Worm (Caenorhabditis elegans) whole organism, late embryonic: ENCODE measurements around the gene spat-2.
"Not testable (repeated sequence)": the region's sequence is repeated elsewhere in the genome, so short reads cannot be mapped to it uniquely, and the experiment has no call there.

Source experiments
- C08G9.2 ChIP-seq: sonication (generic microtip); optimal IDR thresholded peaks from 2 replicates; lab custom pipeline; 2016; ENCODE audit warnings: mild to moderate bottlenecking, missing genetic modification characterization, moderate library complexity, missing compliant biosample characterization
- C38D4.7 ChIP-seq: fragments of 200-800 bp; sonication (Bioruptor generic); optimal IDR thresholded peaks from 2 replicates; lab custom pipeline; 2018; ENCODE audit warnings: mild to moderate bottlenecking, missing genetic modification characterization, moderate library complexity, missing compliant biosample characterization
- ahr-1 ChIP-seq: sonication (generic microtip); optimal IDR thresholded peaks from 2 replicates; lab custom pipeline; 2016; ENCODE audit warnings: missing genetic modification characterization, missing compliant biosample characterization
- ama-1 ChIP-seq: fragments of 150-350 bp; optimal IDR thresholded peaks from 2 replicates; lab custom pipeline; 2014
- ceh-14 ChIP-seq: sonication (generic microtip); optimal IDR thresholded peaks from 2 replicates; lab custom pipeline; 2016; ENCODE audit warnings: missing genotype, missing genetic modification characterization, missing compliant biosample characterization
- ceh-2 ChIP-seq: sonication (generic microtip); optimal IDR thresholded peaks from 2 replicates; lab custom pipeline; 2016; ENCODE audit warnings: missing genotype, missing genetic modification characterization, missing compliant biosample characterization
- ceh-22 ChIP-seq: sonication (generic microtip); optimal IDR thresholded peaks from 2 replicates; lab custom pipeline; 2017; ENCODE audit warnings: missing biosample characterization, missing genetic modification characterization
- ceh-24 ChIP-seq: sonication (generic microtip); optimal IDR thresholded peaks from 2 replicates; lab custom pipeline; 2016; ENCODE audit warnings: mild to moderate bottlenecking, missing genetic modification characterization, missing compliant biosample characterization
- ceh-30 ChIP-seq: fragments of 150-350 bp; optimal IDR thresholded peaks from 2 replicates; lab custom pipeline; 2014; ENCODE audit warnings: missing biosample characterization, missing genetic modification characterization
- ceh-31 ChIP-seq: sonication (generic microtip); optimal IDR thresholded peaks from 2 replicates; lab custom pipeline; 2016; ENCODE audit warnings: missing genetic modification characterization, missing compliant biosample characterization
- ceh-34 ChIP-seq: sonication (generic microtip); optimal IDR thresholded peaks from 2 replicates; lab custom pipeline; 2016; ENCODE audit warnings: mild to moderate bottlenecking, missing genetic modification characterization, missing compliant biosample characterization
- ceh-45 ChIP-seq: fragments of 200-800 bp; sonication (Bioruptor generic); IDR thresholded peaks from 2 replicates; pipeline ENCODE4 v1.3.6; 2022; ENCODE audit warnings: missing genetic modification reagents, missing genetic modification characterization, missing compliant biosample characterization
- ceh-6 ChIP-seq: fragments of 200-800 bp; sonication (Bioruptor generic); optimal IDR thresholded peaks from 2 replicates; lab custom pipeline; 2018; ENCODE audit warnings: mild to moderate bottlenecking, missing genetic modification characterization, missing compliant biosample characterization
- ceh-9 ChIP-seq: sonication (generic microtip); optimal IDR thresholded peaks from 2 replicates; lab custom pipeline; 2016; ENCODE audit warnings: mild to moderate bottlenecking, missing genetic modification characterization, inconsistent platforms, missing compliant biosample characterization
- elt-2 ChIP-seq: sonication (generic microtip); optimal IDR thresholded peaks from 2 replicates; lab custom pipeline; 2016; ENCODE audit warnings: missing genetic modification reagents, missing genetic modification characterization, missing compliant biosample characterization
- elt-4 ChIP-seq: sonication (generic microtip); optimal IDR thresholded peaks from 2 replicates; lab custom pipeline; 2016; ENCODE audit warnings: missing genetic modification characterization, missing compliant biosample characterization
- ets-4 ChIP-seq: sonication (generic microtip); optimal IDR thresholded peaks from 2 replicates; lab custom pipeline; 2016; ENCODE audit warnings: missing genetic modification characterization, missing compliant biosample characterization
- fax-1 ChIP-seq: sonication (generic microtip); optimal IDR thresholded peaks from 2 replicates; lab custom pipeline; 2016; ENCODE audit warnings: missing genotype, missing genetic modification characterization, missing compliant biosample characterization
- fkh-6 ChIP-seq: sonication (generic microtip); optimal IDR thresholded peaks from 2 replicates; lab custom pipeline; 2016; ENCODE audit warnings: missing genetic modification characterization, missing compliant biosample characterization
- gmeb-2 ChIP-seq: sonication (generic microtip); optimal IDR thresholded peaks from 2 replicates; lab custom pipeline; 2016; ENCODE audit warnings: missing genetic modification characterization, inconsistent platforms, missing compliant biosample characterization
- hlh-13 ChIP-seq: fragments of 200-800 bp; sonication (Bioruptor generic); optimal IDR thresholded peaks from 2 replicates; lab custom pipeline; 2018; ENCODE audit warnings: mild to moderate bottlenecking, missing genetic modification characterization, missing compliant biosample characterization
- hlh-30 ChIP-seq: sonication (generic microtip); optimal IDR thresholded peaks from 2 replicates; lab custom pipeline; 2017; ENCODE audit warnings: antibody characterized with exemption, missing genetic modification characterization, missing compliant biosample characterization; ENCODE audit not compliant: insufficient read depth
- hlh-8 ChIP-seq: sonication (generic microtip); optimal IDR thresholded peaks from 2 replicates; lab custom pipeline; 2016; ENCODE audit warnings: missing genotype, missing genetic modification characterization, missing compliant biosample characterization
- lim-6 ChIP-seq: sonication (generic microtip); optimal IDR thresholded peaks from 2 replicates; lab custom pipeline; 2016; ENCODE audit warnings: missing genetic modification characterization, missing compliant biosample characterization
- mec-3 ChIP-seq: sonication (generic microtip); optimal IDR thresholded peaks from 2 replicates; lab custom pipeline; 2016; ENCODE audit warnings: borderline replicate concordance, missing genetic modification characterization, missing compliant biosample characterization
- nfya-1 ChIP-seq: sonication (generic microtip); optimal IDR thresholded peaks from 2 replicates; lab custom pipeline; 2017; ENCODE audit warnings: missing genetic modification characterization, mild to moderate bottlenecking, missing compliant biosample characterization, antibody characterized with exemption, moderate library complexity
- npax-4 ChIP-seq: sonication (generic microtip); optimal IDR thresholded peaks from 2 replicates; lab custom pipeline; 2016; ENCODE audit warnings: missing genetic modification characterization, missing compliant biosample characterization
- odd-2 ChIP-seq: sonication (generic microtip); optimal IDR thresholded peaks from 2 replicates; lab custom pipeline; 2017; ENCODE audit warnings: antibody characterized with exemption, mild to moderate bottlenecking, missing genetic modification characterization, missing compliant biosample characterization
- pax-1 ChIP-seq: fragments of 150-350 bp; optimal IDR thresholded peaks from 2 replicates; lab custom pipeline; 2014; ENCODE audit warnings: missing biosample characterization, missing genetic modification characterization
- pha-2 ChIP-seq: sonication (generic microtip); optimal IDR thresholded peaks from 2 replicates; lab custom pipeline; 2017; ENCODE audit warnings: mild to moderate bottlenecking, missing genetic modification characterization, missing compliant biosample characterization
- pha-4 ChIP-seq: fragments of 150-350 bp; optimal IDR thresholded peaks from 2 replicates; lab custom pipeline; 2018; ENCODE audit warnings: missing biosample characterization, missing genetic modification reagents, missing genetic modification characterization
- pqm-1 ChIP-seq: sonication (generic microtip); optimal IDR thresholded peaks from 2 replicates; lab custom pipeline; 2016; ENCODE audit warnings: missing genetic modification characterization, missing compliant biosample characterization
- rnt-1 ChIP-seq: sonication (generic microtip); optimal IDR thresholded peaks from 2 replicates; lab custom pipeline; 2016; ENCODE audit warnings: missing genetic modification characterization, missing compliant biosample characterization
- sox-2 ChIP-seq: fragments of 200-800 bp; sonication (Bioruptor generic); IDR thresholded peaks from 2 replicates; pipeline ENCODE4 v1.3.6; 2022; ENCODE audit warnings: missing genetic modification reagents, missing genetic modification characterization, missing compliant biosample characterization
- sox-4 ChIP-seq: sonication (generic microtip); optimal IDR thresholded peaks from 2 replicates; lab custom pipeline; 2017; ENCODE audit warnings: mild to moderate bottlenecking, missing genetic modification characterization, inconsistent platforms, missing compliant biosample characterization
- syd-9 ChIP-seq: sonication (generic microtip); optimal IDR thresholded peaks from 2 replicates; lab custom pipeline; 2016; ENCODE audit warnings: mild to moderate bottlenecking, missing genetic modification characterization, moderate library complexity, missing compliant biosample characterization
- unc-3 ChIP-seq, 2 experiments: fragments of 200-800 bp in 1 of 2; sonication (Bioruptor generic) in 1 of 2; sonication (generic microtip) in 1 of 2; conservative IDR thresholded peaks in 1 of 2; optimal IDR thresholded peaks in 1 of 2; 2 replicates each; pipeline versions ENCODE4 v1.3.6 to Lab custom; 2016 to 2022; ENCODE audit warnings: missing compliant biosample characterization in 2 of 2, missing genetic modification characterization in 2 of 2, missing genetic modification reagents in 1 of 2
- unc-42 ChIP-seq: sonication (generic microtip); optimal IDR thresholded peaks from 2 replicates; lab custom pipeline; 2016; ENCODE audit warnings: missing genotype, missing genetic modification characterization, missing compliant biosample characterization
- unc-55 ChIP-seq: sonication (generic microtip); optimal IDR thresholded peaks from 2 replicates; lab custom pipeline; 2017; ENCODE audit warnings: missing biosample characterization, missing genetic modification reagents, missing genetic modification characterization
- unc-86 ChIP-seq: sonication (generic microtip); optimal IDR thresholded peaks from 2 replicates; lab custom pipeline; 2016; ENCODE audit warnings: missing genetic modification characterization, missing compliant biosample characterization
- ztf-16 ChIP-seq: sonication (generic microtip); optimal IDR thresholded peaks from 2 replicates; lab custom pipeline; 2017; ENCODE audit warnings: missing genetic modification characterization, missing compliant biosample characterization

The spat-2 gene

DNA sequence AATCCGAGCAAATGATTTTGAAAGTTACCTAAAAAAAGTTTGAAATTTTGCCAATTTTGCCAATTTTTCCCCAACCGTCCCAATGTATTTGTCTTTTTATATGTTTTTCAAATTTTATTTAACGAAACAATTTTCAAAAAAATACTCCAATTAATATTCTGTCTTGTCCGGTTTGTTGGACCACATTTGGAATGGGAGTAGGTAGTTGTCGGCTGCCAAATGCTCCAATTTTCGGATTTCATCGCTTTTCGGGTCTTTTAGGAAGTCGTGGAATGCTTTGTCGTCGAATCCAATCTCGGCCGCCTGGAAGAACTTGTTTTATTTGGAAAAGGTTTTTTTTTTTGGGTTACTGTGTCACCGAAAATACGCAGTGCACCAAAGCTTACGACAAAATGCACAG, 11.6 kb upstream of the spat-2 start:
- TF ChIP-seq hlh-13 (GFP tag; lab: Kevin White, UChicago): no peak
- no peak for TF ChIP-seq fax-1 (tag; lab: Kevin White, UChicago)
- TF ChIP-seq ceh-24: no peak
- TF ChIP-seq odd-2 (tag; lab: Kevin White, UChicago): no peak
- no peak for TF ChIP-seq ceh-34 (tag; lab: Kevin White, UChicago)

DNA sequence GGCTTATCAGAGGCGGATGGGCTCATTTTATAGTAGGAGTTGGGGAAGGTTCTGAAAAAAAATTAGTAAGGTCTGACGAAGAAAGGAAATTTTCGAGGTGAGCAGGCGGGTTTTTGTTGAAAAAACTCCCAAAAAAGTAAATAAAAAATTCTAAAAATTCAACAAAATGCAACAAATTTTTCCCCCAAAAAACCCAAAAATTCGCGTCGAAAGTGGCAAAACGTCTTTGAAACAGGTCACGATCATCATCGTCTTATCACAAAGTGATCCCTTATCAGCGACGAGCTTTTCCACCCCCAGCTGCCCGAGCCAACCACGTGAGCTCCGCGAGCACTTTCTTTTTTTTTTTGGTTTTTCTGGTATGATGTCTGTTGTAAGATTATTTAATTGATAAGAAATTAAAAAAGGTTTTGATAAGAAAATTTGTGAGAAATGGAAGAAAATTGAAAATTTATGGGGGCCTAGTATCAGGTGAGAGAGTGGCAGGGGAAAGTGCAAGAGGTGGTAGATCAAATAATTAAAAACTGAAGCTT, 10.2 kb upstream of the spat-2 start, which contains the start of gene Y48A6B.7:
Gene Y48A6B.7, minus strand, starts transcription at position 51 of the 533 bp plus-strand sequence.
- TF ChIP-seq elt-2 (tag; lab: Kevin White, UChicago) (peak; percentile 58), C38D4.7 (GFP tag; lab: Kevin White, UChicago) (no peak), pqm-1 (tag; lab: Kevin White, UChicago) (peak; percentile 62)

DNA sequence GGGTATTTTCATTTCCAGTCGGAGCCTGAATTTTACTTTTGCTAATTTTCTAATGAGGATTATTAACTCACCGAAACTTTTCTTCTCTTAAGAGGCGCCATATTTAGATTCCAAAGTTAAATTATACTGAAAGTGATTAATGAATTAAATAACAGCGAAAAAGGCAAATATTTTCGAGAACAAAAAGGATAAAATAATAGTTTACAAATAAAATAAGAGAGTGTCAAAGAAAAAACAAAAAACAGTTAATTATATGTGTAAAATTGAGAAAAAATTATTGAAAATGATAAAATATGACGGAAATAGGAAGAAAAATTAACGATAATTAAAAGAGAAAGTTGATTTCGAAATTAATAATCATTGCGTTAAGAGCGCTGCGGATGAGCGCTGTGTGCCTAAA, 7.4 kb upstream of the spat-2 start, which contains the start of gene Y48A6B.8:
Gene Y48A6B.8, minus strand, starts transcription at position 101 of the 400 bp plus-strand sequence.
- TF ChIP-seq ceh-45 (GFP tag; lab: Robert Waterston, UW); ceh-30; ceh-6 (GFP tag; lab: Kevin White, UChicago): not testable (repeated sequence)

DNA sequence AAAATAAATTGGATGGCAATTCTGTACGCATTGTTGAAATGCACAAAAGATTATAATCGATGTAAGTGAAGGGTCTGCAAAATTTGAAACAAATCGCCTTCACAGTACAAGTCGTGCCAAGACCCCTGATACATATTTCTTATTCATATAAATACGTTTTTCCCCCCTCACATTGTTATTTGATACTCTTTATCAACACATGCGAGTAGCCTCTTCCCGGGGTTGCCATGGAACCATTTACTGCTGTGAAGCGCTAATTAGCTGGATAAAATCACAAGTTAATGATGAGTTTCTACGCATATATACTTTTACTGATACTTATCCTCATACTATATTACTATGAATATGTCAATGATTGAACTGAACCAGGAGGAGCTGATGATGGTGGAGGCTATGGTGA, 5.4 kb upstream of the spat-2 start, which contains the start of gene Y48A6B.14:
Gene Y48A6B.14, plus strand, starts transcription at position 301 of the 400 bp plus-strand sequence.
- TF ChIP-seq ceh-14 (tag; lab: Kevin White, UChicago) (no peak), hlh-30 (tag; lab: Kevin White, UChicago) (no peak), elt-4 (tag; lab: Kevin White, UChicago) (no peak), sox-4 (no peak), ceh-9 (tag; lab: Kevin White, UChicago) (no peak), pha-4 (tag; lab: Kevin White, UChicago) (no peak), ceh-22 (no peak), C08G9.2 (tag; lab: Kevin White, UChicago) (no peak), rnt-1 (tag; lab: Kevin White, UChicago) (no peak), ahr-1 (no peak), ama-1 (lab: Kevin White, UChicago) (no peak), ztf-16 (no peak), npax-4 (no peak), fax-1 (tag; lab: Kevin White, UChicago) (no peak)

DNA sequence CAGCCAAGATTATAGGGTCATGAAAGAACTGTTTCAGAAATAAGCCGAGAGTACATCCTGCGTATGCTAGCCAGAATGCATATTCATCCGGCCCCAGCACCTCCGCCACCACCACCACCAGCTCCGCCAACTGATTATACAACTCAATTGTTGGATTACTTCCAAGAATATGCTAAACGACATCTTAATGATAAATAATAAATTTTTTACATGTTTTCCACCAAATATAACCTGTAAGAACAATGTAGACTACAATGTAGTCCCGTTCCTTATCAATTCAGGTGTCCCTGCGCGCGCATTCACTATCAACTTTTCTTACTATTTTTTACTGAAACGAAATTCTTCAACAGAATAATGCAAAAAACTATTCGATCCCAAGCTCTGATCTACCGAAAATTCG, 3.9 kb upstream of the spat-2 start, which contains the start of gene Y48A6B.9:
Gene Y48A6B.9, plus strand, starts transcription at position 301 of the 400 bp plus-strand sequence.
- no peak for TF ChIP-seq sox-2
- no peak for TF ChIP-seq mec-3
- TF ChIP-seq unc-55 (GFP tag; lab: Kevin White, UChicago): no peak
- no peak for TF ChIP-seq ceh-45 (GFP tag; lab: Robert Waterston, UW)
- TF ChIP-seq ceh-34 (tag; lab: Kevin White, UChicago): no peak
- no peak for TF ChIP-seq npax-4

DNA sequence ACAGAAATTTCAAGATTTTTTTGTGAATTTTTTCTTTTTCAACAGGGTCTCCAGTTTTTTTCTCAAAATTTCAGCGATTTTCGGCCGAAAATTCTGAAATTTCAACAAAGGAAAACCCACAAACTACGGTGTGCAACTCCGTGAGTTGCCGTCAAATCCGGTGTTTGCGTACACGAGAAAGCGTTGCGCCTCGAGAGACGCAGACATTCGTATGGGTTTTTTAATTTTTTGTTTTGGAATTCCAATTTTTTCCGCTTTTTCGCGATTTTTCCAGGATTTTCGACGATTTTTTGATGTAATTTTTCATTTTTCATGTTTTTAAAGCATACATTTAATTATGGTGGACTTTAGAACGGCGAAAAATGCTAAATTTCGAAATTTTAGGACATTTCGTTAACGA, 608 bp upstream of the spat-2 start:
- TF ChIP-seq ets-4 (tag; lab: Kevin White, UChicago) (no peak), lim-6 (no peak), npax-4 (no peak), pha-2 (tag; lab: Kevin White, UChicago) (no peak), hlh-8 (tag; lab: Kevin White, UChicago) (no peak), pha-4 (tag; lab: Kevin White, UChicago) (no peak), pqm-1 (tag; lab: Kevin White, UChicago) (no peak), ama-1 (lab: Kevin White, UChicago) (no peak), fkh-6 (tag; lab: Kevin White, UChicago) (no peak), gmeb-2 (tag; lab: Kevin White, UChicago) (no peak), sox-2 (no peak), syd-9 (tag; lab: Kevin White, UChicago) (no peak), ceh-2 (tag; lab: Kevin White, UChicago) (no peak), pax-1 (peak; percentile 41), ceh-31 (tag; lab: Kevin White, UChicago) (peak; percentile 21), unc-55 (GFP tag; lab: Kevin White, UChicago) (peak; percentile 48), unc-86 (tag; lab: Kevin White, UChicago) (peak; percentile 1), odd-2 (tag; lab: Kevin White, UChicago) (no peak), unc-42 (tag; lab: Kevin White, UChicago) (peak; percentile 6), unc-3 (GFP tag; conservative IDR thresholded peaks at IDR 0.05; lab: Robert Waterston, UW) (no peak), unc-3 (tag; optimal IDR thresholded peaks at IDR 0.05; lab: Kevin White, UChicago) (no peak), ceh-45 (GFP tag; lab: Robert Waterston, UW) (no peak), elt-4 (tag; lab: Kevin White, UChicago) (no peak), nfya-1 (tag; lab: Kevin White, UChicago) (peak; percentile 61), ceh-9 (tag; lab: Kevin White, UChicago) (no peak)
